Worm (Caenorhabditis elegans): ENCODE data around the gene srg-1.
A peak's percentile ranks its signal among the peaks of the same experiment; 100 is the strongest.

The srg-1 gene

DNA sequence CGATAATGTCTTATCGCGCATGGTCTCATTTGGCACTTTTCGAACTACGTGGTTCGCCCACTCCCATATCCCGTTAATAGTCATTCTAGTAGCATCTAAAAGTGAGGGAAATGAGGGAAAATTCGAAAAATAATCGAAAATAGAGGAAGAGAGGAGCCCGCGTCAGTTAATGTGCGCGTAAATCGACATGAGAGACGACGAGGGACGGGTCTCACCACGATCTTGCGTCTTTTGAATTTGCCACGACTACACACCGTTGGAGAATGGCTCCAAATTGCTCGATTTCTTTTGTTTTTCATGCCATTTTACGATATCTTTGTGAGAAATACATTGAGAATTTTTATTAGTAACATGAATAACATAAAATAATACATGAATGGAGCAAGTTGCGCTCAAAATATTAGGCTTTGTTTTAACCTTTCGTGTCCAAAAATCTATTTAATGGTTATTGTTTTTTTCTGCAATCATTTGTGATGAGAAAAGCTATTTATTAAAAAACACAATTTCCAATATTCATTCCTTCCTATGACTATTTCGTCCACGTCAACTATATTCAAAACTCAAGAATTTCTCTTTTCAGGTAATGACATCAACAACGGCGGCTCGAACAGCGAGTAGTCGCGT lies 10.0 kb downstream of the srg-1 start, which contains the start of the genes gen-1 and stt-3:
gen-1 (minus strand) TSS at position 95 of the 624 bp plus-strand sequence.
stt-3 (plus strand) TSS at position 574 of the 624 bp plus-strand sequence.
- no peak for TF ChIP-seq F57A8.1 (GFP tag; optimal IDR thresholded peaks at IDR 0.05)
- peak in 1 of 2 experiments; percentile 27 for TF ChIP-seq let-607 (tag; optimal IDR thresholded peaks at IDR 0.05)
- no peak for TF ChIP-seq ets-4 (GFP tag; optimal IDR thresholded peaks at IDR 0.05)
- TF ChIP-seq F33H1.4 (GFP tag; IDR thresholded peaks at IDR 0.05) = peak; percentile 69
- no peak for TF ChIP-seq C17E4.6 (GFP tag; IDR thresholded peaks at IDR 0.05)
- no peak for TF ChIP-seq nhr-27 (tag; optimal IDR thresholded peaks at IDR 0.05)
- no peak for TF ChIP-seq B0035.1 (tag; optimal IDR thresholded peaks at IDR 0.05)
- no peak for TF ChIP-seq snpc-4 (GFP tag; optimal IDR thresholded peaks at IDR 0.05)
- no peak for TF ChIP-seq snpc-4 (tag; optimal IDR thresholded peaks at IDR 0.05)
- TF ChIP-seq ztf-28 (GFP tag; IDR thresholded peaks at IDR 0.05) = no peak
- TF ChIP-seq B0261.1 (tag; optimal IDR thresholded peaks at IDR 0.05) = no peak
- TF ChIP-seq unc-62 (GFP tag; optimal IDR thresholded peaks at IDR 0.05) = no peak
- TF ChIP-seq mxl-1 (tag; optimal IDR thresholded peaks at IDR 0.05) = no peak
- TF ChIP-seq sea-2 (GFP tag; IDR thresholded peaks at IDR 0.05) = no peak
- no peak for TF ChIP-seq F52B5.7 (tag; optimal IDR thresholded peaks at IDR 0.05)
- no peak for TF ChIP-seq nfya-1 (tag; optimal IDR thresholded peaks at IDR 0.05; ENCODE audit: borderline replicate concordance, insufficient read depth)
- TF ChIP-seq hmg-1.2 (GFP tag; IDR thresholded peaks at IDR 0.05) = peak; percentile 27; the same call in 1 of the 2 replicates
- TF ChIP-seq lsl-1 (GFP tag; optimal IDR thresholded peaks at IDR 0.05) = peak; percentile 8
- no peak for TF ChIP-seq hmg-20 (GFP tag; IDR thresholded peaks at IDR 0.05)
- TF ChIP-seq D2030.7 (GFP tag; IDR thresholded peaks at IDR 0.05) = no peak
- TF ChIP-seq bed-1 (GFP tag; IDR thresholded peaks at IDR 0.05) = no peak
- TF ChIP-seq snpc-1.3 (tag; optimal IDR thresholded peaks at IDR 0.05; ENCODE audit: insufficient read depth) = no peak
- no peak for TF ChIP-seq hsf-1 (GFP tag; IDR thresholded peaks at IDR 0.05)
- TF ChIP-seq dox-1 (GFP tag; IDR thresholded peaks at IDR 0.05) = no peak
- no peak for TF ChIP-seq aptf-2 (GFP tag; conservative IDR thresholded peaks at IDR 0.05)

- TF ChIP-seq nhr-90 (tag; optimal IDR thresholded peaks at IDR 0.05) = no peak
- no peak for TF ChIP-seq egl-18 (GFP tag; IDR thresholded peaks at IDR 0.05)
- TF ChIP-seq ccch-3 (GFP tag; optimal IDR thresholded peaks at IDR 0.05) = no peak
- no peak for TF ChIP-seq aptf-3 (GFP tag; IDR thresholded peaks at IDR 0.05)
- TF ChIP-seq K12H6.12 (tag; optimal IDR thresholded peaks at IDR 0.05) = no peak
- TF ChIP-seq unc-130 (GFP tag; optimal IDR thresholded peaks at IDR 0.05) = no peak
- TF ChIP-seq bed-1 (GFP tag; IDR thresholded peaks at IDR 0.05) = no peak
- no peak for TF ChIP-seq sea-2 (GFP tag; IDR thresholded peaks at IDR 0.05)
- TF ChIP-seq lin-26 (GFP tag; IDR thresholded peaks at IDR 0.05) = no peak
- TF ChIP-seq egl-44 (GFP tag; IDR thresholded peaks at IDR 0.05) = no peak
- no peak for TF ChIP-seq dpff-1 (tag; optimal IDR thresholded peaks at IDR 0.05)
- TF ChIP-seq gei-17 (GFP tag; optimal IDR thresholded peaks at IDR 0.05) = no peak
- TF ChIP-seq Y67H2A.10 (GFP tag; conservative IDR thresholded peaks at IDR 0.05) = no peak
- no peak for TF ChIP-seq mcd-1 (GFP tag; IDR thresholded peaks at IDR 0.05)
- TF ChIP-seq ceh-79 (tag; optimal IDR thresholded peaks at IDR 0.05) = no peak
- no peak for TF ChIP-seq bed-2 (GFP tag; IDR thresholded peaks at IDR 0.05)
- no peak for TF ChIP-seq attf-3 (GFP tag; conservative IDR thresholded peaks at IDR 0.05)
- TF ChIP-seq attf-6 (GFP tag; IDR thresholded peaks at IDR 0.05) = no peak
Measured at ce11 chrIII:6245728-6246127, 12.4 kb downstream of the srg-1 start, which contains the start of gene bcas-2. bcas-2 (minus strand) TSS chrIII:6245828.

Data from whole organism, young adult.